Worm (Caenorhabditis elegans) whole organism, L2 larva: ENCODE measurements around the gene str-139.

Source experiments
- C34F6.9 ChIP-seq: fragments of 150-350 bp; optimal IDR thresholded peaks from 2 replicates; lab custom pipeline; 2014; ENCODE audit warnings: missing biosample characterization, missing genetic modification characterization
- F13H6.1 ChIP-seq: sonication (generic microtip); optimal IDR thresholded peaks from 2 replicates; lab custom pipeline; 2016; ENCODE audit warnings: missing genetic modification characterization, missing compliant biosample characterization
- R02D3.7 ChIP-seq: fragments of 150-350 bp; optimal IDR thresholded peaks from 2 replicates; lab custom pipeline; 2014; ENCODE audit warnings: missing biosample characterization, missing genetic modification characterization
- ZK546.5 ChIP-seq: sonication (generic microtip); optimal IDR thresholded peaks from 2 replicates; lab custom pipeline; 2017; ENCODE audit warnings: missing biosample characterization, missing genetic modification characterization
- alr-1 ChIP-seq: fragments of 150-350 bp; optimal IDR thresholded peaks from 2 replicates; lab custom pipeline; 2014; ENCODE audit warnings: missing biosample characterization, missing genetic modification characterization
- ama-1 ChIP-seq: fragments of 150-350 bp; optimal IDR thresholded peaks from 2 replicates; lab custom pipeline; 2018; ENCODE audit warnings: inconsistent platforms
- blmp-1 ChIP-seq: sonication (generic microtip); optimal IDR thresholded peaks from 2 replicates; lab custom pipeline; 2017; ENCODE audit warnings: missing genetic modification characterization, mild to moderate bottlenecking, missing compliant biosample characterization, antibody characterized with exemption, moderate library complexity; ENCODE audit not compliant: insufficient read depth
- ceh-16 ChIP-seq: fragments of 150-350 bp; optimal IDR thresholded peaks from 2 replicates; lab custom pipeline; 2014; ENCODE audit warnings: missing biosample characterization, missing genetic modification characterization
- ceh-82 ChIP-seq: fragments of 150-350 bp; optimal IDR thresholded peaks from 2 replicates; lab custom pipeline; 2014; ENCODE audit warnings: missing biosample characterization, missing genetic modification characterization
- crh-2 ChIP-seq: sonication (generic microtip); optimal IDR thresholded peaks from 2 replicates; lab custom pipeline; 2017; ENCODE audit warnings: missing biosample characterization, missing genetic modification characterization
- dmd-4 ChIP-seq: sonication (generic microtip); optimal IDR thresholded peaks from 2 replicates; lab custom pipeline; 2017; ENCODE audit warnings: missing biosample characterization, missing genetic modification characterization
- egl-27 ChIP-seq: sonication (generic microtip); optimal IDR thresholded peaks from 3 replicates; lab custom pipeline; 2017; ENCODE audit warnings: missing biosample characterization, missing genetic modification reagents, missing genetic modification characterization
- elt-3 ChIP-seq: sonication (generic microtip); optimal IDR thresholded peaks from 2 replicates; lab custom pipeline; 2017; ENCODE audit warnings: missing biosample characterization, missing genetic modification characterization
- fos-1 ChIP-seq: fragments of 150-350 bp; optimal IDR thresholded peaks from 2 replicates; lab custom pipeline; 2014; ENCODE audit warnings: missing biosample characterization, missing genetic modification characterization
- lin-11 ChIP-seq: fragments of 150-350 bp; sonication (generic microtip); optimal IDR thresholded peaks from 2 replicates; lab custom pipeline; 2014; ENCODE audit warnings: missing biosample characterization, missing genetic modification characterization, inconsistent platforms, mixed read lengths
- lin-13 ChIP-seq: fragments of 150-350 bp; optimal IDR thresholded peaks from 2 replicates; lab custom pipeline; 2014; ENCODE audit warnings: missing biosample characterization, missing genetic modification reagents, missing genetic modification characterization
- lsy-2 ChIP-seq, 2 experiments: fragments of 150-350 bp in 1 of 2; sonication (generic microtip) in 1 of 2; optimal IDR thresholded peaks; 2 replicates each; lab custom pipeline; 2014 to 2017; ENCODE audit warnings: missing biosample characterization in 2 of 2, missing genetic modification characterization in 2 of 2
- mab-5 ChIP-seq: fragments of 150-350 bp; optimal IDR thresholded peaks from 2 replicates; lab custom pipeline; 2014; ENCODE audit warnings: missing biosample characterization, missing genetic modification characterization
- mbf-1 ChIP-seq: sonication (generic microtip); optimal IDR thresholded peaks from 2 replicates; lab custom pipeline; 2017; ENCODE audit warnings: missing biosample characterization, missing genetic modification characterization
- mdl-1 ChIP-seq, 2 experiments: fragments of 150-350 bp in 1 of 2; sonication (generic microtip) in 1 of 2; optimal IDR thresholded peaks; 2 replicates each; lab custom pipeline; 2017; ENCODE audit warnings: missing biosample characterization in 2 of 2, missing genetic modification characterization in 2 of 2
- nhr-10 ChIP-seq: sonication (generic microtip); optimal IDR thresholded peaks from 2 replicates; lab custom pipeline; 2017; ENCODE audit warnings: missing biosample characterization, missing genetic modification characterization
- nhr-11 ChIP-seq: fragments of 150-350 bp; optimal IDR thresholded peaks from 2 replicates; lab custom pipeline; 2014; ENCODE audit warnings: missing biosample characterization, missing genetic modification characterization
- nhr-12 ChIP-seq: fragments of 150-350 bp; optimal IDR thresholded peaks from 2 replicates; lab custom pipeline; 2014; ENCODE audit warnings: missing biosample characterization, missing genetic modification characterization
- nhr-21 ChIP-seq: fragments of 150-350 bp; optimal IDR thresholded peaks from 2 replicates; lab custom pipeline; 2014; ENCODE audit warnings: missing biosample characterization, missing genetic modification characterization
- nhr-23 ChIP-seq: fragments of 150-350 bp; optimal IDR thresholded peaks from 2 replicates; lab custom pipeline; 2014; ENCODE audit warnings: missing biosample characterization, missing genetic modification reagents, missing genetic modification characterization
- nhr-237 ChIP-seq: fragments of 150-350 bp; optimal IDR thresholded peaks from 2 replicates; lab custom pipeline; 2014; ENCODE audit warnings: missing biosample characterization, missing genetic modification characterization
- nhr-25 ChIP-seq: fragments of 150-350 bp; sonication (generic microtip); optimal IDR thresholded peaks from 3 replicates; lab custom pipeline; 2014; ENCODE audit warnings: missing biosample characterization, missing genetic modification characterization
- nhr-6 ChIP-seq: fragments of 150-350 bp; optimal IDR thresholded peaks from 2 replicates; lab custom pipeline; 2014; ENCODE audit warnings: missing biosample characterization, missing genetic modification characterization
- skn-1 ChIP-seq: sonication (generic microtip); optimal IDR thresholded peaks from 2 replicates; lab custom pipeline; 2017; ENCODE audit warnings: missing biosample characterization, missing genetic modification characterization
- sma-3 ChIP-seq: sonication (generic microtip); optimal IDR thresholded peaks from 2 replicates; lab custom pipeline; 2016; ENCODE audit warnings: missing genetic modification reagents, missing genetic modification characterization, missing compliant biosample characterization
- sma-9 ChIP-seq, 2 experiments: fragments of 150-350 bp in 1 of 2; sonication (generic microtip) in 1 of 2; optimal IDR thresholded peaks; 2 replicates each; lab custom pipeline; 2014 to 2016; ENCODE audit warnings: missing genetic modification characterization in 2 of 2, mild to moderate bottlenecking in 1 of 2, missing biosample characterization in 1 of 2, missing compliant biosample characterization in 1 of 2, missing genetic modification reagents in 1 of 2, moderate library complexity in 1 of 2
- snpc-4 ChIP-seq: fragments of 150-350 bp; optimal IDR thresholded peaks from 2 replicates; lab custom pipeline; 2014; ENCODE audit warnings: missing biosample characterization, missing genetic modification characterization
- unc-39 ChIP-seq: fragments of 150-350 bp; optimal IDR thresholded peaks from 2 replicates; lab custom pipeline; 2014; ENCODE audit warnings: missing biosample characterization, missing genetic modification characterization
- unc-55 ChIP-seq: fragments of 150-350 bp; sonication (generic microtip); optimal IDR thresholded peaks from 3 replicates; lab custom pipeline; 2014; ENCODE audit warnings: missing biosample characterization, missing genetic modification reagents, missing genetic modification characterization
- zag-1 ChIP-seq: fragments of 150-350 bp; optimal IDR thresholded peaks from 2 replicates; lab custom pipeline; 2014; ENCODE audit warnings: missing biosample characterization, missing genetic modification characterization
- ztf-1 ChIP-seq: fragments of 200-800 bp; sonication (Bioruptor generic); conservative IDR thresholded peaks from 2 replicates; pipeline ENCODE4 v1.3.6; 2022; ENCODE audit warnings: missing genetic modification characterization, missing compliant biosample characterization

str-139 gene

DNA sequence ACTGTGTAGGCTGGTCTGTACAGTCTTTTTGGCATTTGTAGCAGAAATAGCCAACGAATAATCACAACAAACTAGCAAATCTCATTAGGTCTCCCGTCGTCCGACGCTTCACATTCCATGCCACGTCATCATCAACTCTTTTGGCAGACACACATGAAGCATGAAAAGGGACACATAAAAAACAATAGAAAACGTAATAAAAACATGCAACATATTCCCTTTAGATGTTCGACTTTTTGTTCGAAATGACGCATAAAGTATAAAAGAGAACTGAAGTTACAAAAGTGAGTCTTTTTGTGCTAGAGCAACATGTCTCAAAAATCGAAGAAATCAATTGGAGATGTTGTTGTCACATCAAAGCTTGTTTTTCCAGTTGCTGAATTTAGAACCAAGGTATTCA is 10.1 kb downstream of the str-139 start, which contains the start of gene sth-1:
sth-1 (plus strand) TSS at position 301 of the 400 bp plus-strand sequence.
- TF ChIP-seq lin-13 (GFP tag; lab: Kevin White, UChicago) (no peak), mab-5 (tag; lab: Kevin White, UChicago) (no peak)

DNA sequence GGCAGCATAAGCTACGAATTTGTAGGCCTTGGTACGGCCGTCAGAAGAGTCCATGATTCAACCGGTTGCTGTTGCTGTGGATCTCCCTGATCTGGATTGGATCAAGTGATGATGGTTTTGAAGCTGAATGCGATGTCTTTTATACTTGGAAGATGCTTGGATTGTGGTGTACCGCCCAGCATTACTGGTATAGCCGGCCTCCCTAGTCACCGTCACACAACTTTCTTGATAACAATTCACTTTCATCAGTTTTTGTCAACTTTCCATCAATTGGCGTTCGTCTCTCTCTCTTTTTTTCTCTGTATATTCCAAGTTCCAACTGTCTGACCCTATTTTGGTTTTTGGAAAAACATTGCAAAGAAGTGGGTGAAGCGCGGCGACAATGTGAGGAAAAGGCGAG is 11.2 kb downstream of the str-139 start, which contains the start of gene col-43:
col-43 (minus strand) TSS at position 101 of the 400 bp plus-strand sequence.
- no peak for TF ChIP-seq elt-3
- TF ChIP-seq lsy-2 (tag; optimal IDR thresholded peaks at IDR 0.05; lab: Kevin White, UChicago), result no peak
- TF ChIP-seq crh-2 (tag; lab: Kevin White, UChicago), result no peak
- TF ChIP-seq alr-1 (tag; lab: Kevin White, UChicago), result no peak
- no peak for TF ChIP-seq R02D3.7 (tag; lab: Kevin White, UChicago)
- TF ChIP-seq snpc-4 (tag; lab: Kevin White, UChicago), result no peak
- no peak for TF ChIP-seq sma-3 (GFP tag; lab: Kevin White, UChicago)
- TF ChIP-seq zag-1 (tag; lab: Kevin White, UChicago), result no peak
- TF ChIP-seq mab-5 (tag; lab: Kevin White, UChicago), result no peak

DNA sequence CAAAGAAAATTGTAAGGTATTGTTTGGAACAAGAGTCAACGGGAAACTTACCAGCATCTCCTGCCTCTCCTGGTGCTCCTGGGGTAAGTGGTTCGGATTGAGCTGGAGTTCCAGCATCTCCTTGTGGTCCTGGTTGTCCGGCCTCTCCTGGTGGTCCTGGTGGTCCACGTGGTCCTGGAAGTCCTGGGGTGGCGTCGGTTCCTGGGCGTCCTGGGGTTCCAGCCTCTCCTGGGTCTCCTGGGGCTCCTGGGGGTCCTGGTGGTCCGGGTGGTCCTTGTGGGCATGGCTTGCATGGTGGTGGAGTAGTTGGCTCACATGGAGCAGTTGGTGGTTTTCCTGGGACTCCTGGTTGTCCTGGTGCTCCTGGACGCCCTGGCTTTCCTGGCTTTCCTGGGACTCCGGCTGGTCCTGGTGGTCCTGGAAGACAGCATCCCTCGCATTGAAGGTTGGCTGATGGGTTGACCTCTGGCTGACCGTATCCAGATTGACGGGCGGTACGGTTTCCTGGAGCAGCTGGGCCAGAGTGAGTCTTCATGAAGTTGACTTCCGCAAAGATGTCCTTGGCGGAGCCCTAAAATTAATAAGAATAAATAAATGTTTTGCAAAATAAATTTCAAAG is 11.8 kb downstream of the str-139 start:
- TF ChIP-seq nhr-12 (tag; lab: Kevin White, UChicago), result no peak
- no peak for TF ChIP-seq lin-13 (GFP tag; lab: Kevin White, UChicago)
- no peak for TF ChIP-seq sma-9 (GFP tag; optimal IDR thresholded peaks at IDR 0.05; lab: Kevin White, UChicago)
- TF ChIP-seq sma-9 (tag; optimal IDR thresholded peaks at IDR 0.05; lab: Kevin White, UChicago), result no peak
- no peak for TF ChIP-seq mbf-1 (tag; lab: Kevin White, UChicago)
- TF ChIP-seq nhr-25 (tag; lab: Kevin White, UChicago), result no peak
- TF ChIP-seq ama-1 (lab: Kevin White, UChicago), result no peak
- TF ChIP-seq unc-55 (GFP tag; lab: Kevin White, UChicago), result no peak
- no peak for TF ChIP-seq fos-1
- TF ChIP-seq mdl-1 (tag; optimal IDR thresholded peaks at IDR 0.05; lab: Kevin White, UChicago), result no peak
- no peak for TF ChIP-seq nhr-6 (tag; lab: Kevin White, UChicago)
- TF ChIP-seq ztf-1 (GFP tag; lab: Robert Waterston, UW), result no peak
- TF ChIP-seq, all 48 proteins: peak for 0

DNA sequence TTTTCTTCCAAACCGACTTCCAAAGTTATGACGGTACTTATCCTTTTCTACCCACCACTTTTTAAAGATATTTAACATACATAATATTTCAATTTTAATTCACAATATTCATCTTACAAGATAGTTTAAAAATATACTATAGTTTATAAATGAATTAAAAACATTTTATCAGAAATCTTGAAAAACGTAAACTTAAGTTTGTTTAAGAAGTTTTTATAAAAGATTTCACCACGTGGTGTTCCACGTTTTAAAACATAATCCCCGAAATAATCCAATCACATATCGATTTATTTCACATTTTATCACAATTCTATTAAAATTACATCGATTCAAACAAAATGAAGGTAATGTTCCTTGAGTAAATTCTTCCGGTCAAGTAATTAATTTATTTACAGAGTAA is 15.3 kb downstream of the str-139 start, which contains the start of gene ZC513.3:
ZC513.3 (plus strand) TSS at position 301 of the 400 bp plus-strand sequence.
- no peak for TF ChIP-seq ceh-16 (tag; lab: Kevin White, UChicago)
- TF ChIP-seq nhr-23 (tag; lab: Kevin White, UChicago), result no peak
- no peak for TF ChIP-seq ceh-82 (tag; lab: Kevin White, UChicago)
- no peak for TF ChIP-seq sma-9 (GFP tag; optimal IDR thresholded peaks at IDR 0.05; lab: Kevin White, UChicago)
- no peak for TF ChIP-seq sma-9 (tag; optimal IDR thresholded peaks at IDR 0.05; lab: Kevin White, UChicago)
- TF ChIP-seq unc-55 (GFP tag; lab: Kevin White, UChicago), result no peak
- no peak for TF ChIP-seq ztf-1 (GFP tag; lab: Robert Waterston, UW)
- TF ChIP-seq C34F6.9 (tag; lab: Kevin White, UChicago), result no peak
- no peak for TF ChIP-seq skn-1 (tag; lab: Kevin White, UChicago)
- no peak for TF ChIP-seq nhr-10 (tag; lab: Kevin White, UChicago)
- no peak for TF ChIP-seq nhr-237
- no peak for TF ChIP-seq lin-11
- no peak for TF ChIP-seq nhr-11
- TF ChIP-seq crh-2 (tag; lab: Kevin White, UChicago), result no peak
- TF ChIP-seq R02D3.7 (tag; lab: Kevin White, UChicago), result no peak
- no peak for TF ChIP-seq alr-1 (tag; lab: Kevin White, UChicago)
- no peak for TF ChIP-seq lin-13 (GFP tag; lab: Kevin White, UChicago)

DNA sequence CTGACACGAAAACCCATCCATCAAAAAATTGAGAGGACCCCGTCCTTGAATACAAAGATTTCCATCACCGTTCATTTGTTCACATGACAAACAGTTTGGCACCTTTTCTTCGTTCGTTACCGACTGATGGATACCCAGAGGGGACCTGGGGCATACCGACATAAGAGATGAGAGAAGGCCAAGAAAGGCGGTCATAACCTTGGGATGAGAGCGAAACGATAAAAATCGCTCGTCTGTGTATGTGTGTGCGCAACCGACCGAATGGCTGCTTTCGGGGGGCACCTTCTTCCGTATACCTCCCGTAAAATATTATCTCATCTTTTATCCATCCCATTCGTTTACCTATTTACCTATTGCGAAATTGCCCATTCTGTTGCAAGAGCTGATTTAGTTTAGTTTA is 17.0 kb downstream of the str-139 start:
- TF ChIP-seq lsy-2 (tag; optimal IDR thresholded peaks at IDR 0.05; lab: Kevin White, UChicago), result no peak
- TF ChIP-seq ceh-16 (tag; lab: Kevin White, UChicago), result peak; percentile 81
- no peak for TF ChIP-seq elt-3
- TF ChIP-seq ZK546.5, result no peak
- peak; percentile 44 for TF ChIP-seq nhr-21 (tag; lab: Kevin White, UChicago)
- TF ChIP-seq egl-27 (tag; lab: Kevin White, UChicago), result peak; percentile 40
- no peak for TF ChIP-seq alr-1 (tag; lab: Kevin White, UChicago)
- peak; percentile 15 for TF ChIP-seq sma-9 (GFP tag; optimal IDR thresholded peaks at IDR 0.05; lab: Kevin White, UChicago)
- no peak for TF ChIP-seq sma-9 (tag; optimal IDR thresholded peaks at IDR 0.05; lab: Kevin White, UChicago)
- TF ChIP-seq blmp-1 (tag; lab: Kevin White, UChicago), result no peak
- no peak for TF ChIP-seq unc-39 (tag; lab: Kevin White, UChicago)
- TF ChIP-seq nhr-25 (tag; lab: Kevin White, UChicago), result peak; percentile 71
- peak; percentile 21 for TF ChIP-seq sma-3 (GFP tag; lab: Kevin White, UChicago)
- TF ChIP-seq crh-2 (tag; lab: Kevin White, UChicago), result peak; percentile 4
- no peak for TF ChIP-seq nhr-10 (tag; lab: Kevin White, UChicago)
- no peak for TF ChIP-seq dmd-4
- TF ChIP-seq F13H6.1 (tag; lab: Kevin White, UChicago), result no peak
- no peak for TF ChIP-seq C34F6.9 (tag; lab: Kevin White, UChicago)
